Fruit fly (Drosophila melanogaster) whole organism, embryonic: ENCODE data around the gene CG12016.

Experiments
- Atf-2 ChIP-seq: fragments of 200-800 bp; sonication (Bioruptor generic); optimal IDR thresholded peaks from 2 replicates; lab custom pipeline; 2016; ENCODE audit warnings: missing biosample characterization, missing genetic modification characterization
- Awh ChIP-seq: fragments of 200-800 bp; sonication (Bioruptor generic); IDR thresholded peaks from 2 replicates; pipeline ENCODE4, ENCODE4 v1.3.6; 2022; ENCODE audit warnings: missing biosample characterization, missing genetic modification characterization
- B-H1 ChIP-seq: fragments of 200-800 bp; sonication (Bioruptor generic); IDR thresholded peaks from 3 replicates; pipeline ENCODE4 v1.3.6; 2022; ENCODE audit warnings: missing biosample characterization, missing genetic modification characterization
- CG10654 ChIP-seq: fragments of 200-800 bp; sonication (Bioruptor generic); optimal IDR thresholded peaks from 2 replicates; lab custom pipeline; 2016; ENCODE audit warnings: missing biosample characterization, missing genetic modification characterization
- CG12104 ChIP-seq: fragments of 200-800 bp; sonication (Bioruptor generic); optimal IDR thresholded peaks from 3 replicates; lab custom pipeline; 2016; ENCODE audit warnings: missing biosample characterization, missing genetic modification characterization
- CG13775 ChIP-seq: fragments of 200-800 bp; sonication (Bioruptor generic); optimal IDR thresholded peaks from 3 replicates; lab custom pipeline; 2017; ENCODE audit warnings: missing biosample characterization, mild to moderate bottlenecking, missing genetic modification characterization
- CG13894 ChIP-seq: fragments of 200-800 bp; sonication (Bioruptor generic); optimal IDR thresholded peaks from 3 replicates; lab custom pipeline; 2018; ENCODE audit warnings: missing biosample characterization, mild to moderate bottlenecking, missing genetic modification characterization, moderate library complexity
- CG14014 ChIP-seq: fragments of 200-800 bp; sonication (Bioruptor generic); IDR thresholded peaks from 2 replicates; pipeline ENCODE4 v1.3.6; 2022; ENCODE audit warnings: missing biosample characterization, missing genetic modification characterization
- CG15011 ChIP-seq: fragments of 200-800 bp; sonication (Bioruptor generic); optimal IDR thresholded peaks from 3 replicates; lab custom pipeline; 2018; ENCODE audit warnings: missing biosample characterization, mild to moderate bottlenecking, missing genetic modification characterization
- CG17361 ChIP-seq: fragments of 200-800 bp; sonication (Bioruptor generic); IDR thresholded peaks from 3 replicates; pipeline ENCODE4 v1.3.6; 2022; ENCODE audit warnings: missing biosample characterization, missing genetic modification characterization
- CG17568 ChIP-seq: fragments of 200-800 bp; sonication (Bioruptor generic); optimal IDR thresholded peaks from 2 replicates; lab custom pipeline; 2018; ENCODE audit warnings: missing biosample characterization, mild to moderate bottlenecking, missing genetic modification characterization, moderate library complexity
- CG17912 ChIP-seq: fragments of 200-800 bp; sonication (Bioruptor generic); optimal IDR thresholded peaks from 2 replicates; lab custom pipeline; 2018; ENCODE audit warnings: missing biosample characterization, mild to moderate bottlenecking, missing genetic modification characterization
- CG2202 ChIP-seq: fragments of 200-800 bp; sonication (Bioruptor generic); optimal IDR thresholded peaks from 2 replicates; lab custom pipeline; 2018; ENCODE audit warnings: missing biosample characterization, mild to moderate bottlenecking, missing genetic modification characterization
- CG2875 ChIP-seq: fragments of 200-800 bp; sonication (Bioruptor generic); optimal IDR thresholded peaks from 2 replicates; lab custom pipeline; 2017; ENCODE audit warnings: missing biosample characterization, mild to moderate bottlenecking, missing genetic modification characterization, missing genetic modification reagents
- CG31388 ChIP-seq: fragments of 200-800 bp; sonication (Bioruptor generic); optimal IDR thresholded peaks from 2 replicates; lab custom pipeline; 2016; ENCODE audit warnings: missing biosample characterization, missing genetic modification characterization
- CG31441 ChIP-seq: fragments of 200-800 bp; sonication (Bioruptor generic); IDR thresholded peaks from 2 replicates; pipeline ENCODE4 v1.3.6; 2022; ENCODE audit warnings: missing biosample characterization, missing genetic modification characterization
- CG33213 ChIP-seq: fragments of 200-800 bp; sonication (Bioruptor generic); optimal IDR thresholded peaks from 3 replicates; lab custom pipeline; 2016; ENCODE audit warnings: missing biosample characterization, missing genetic modification characterization
- CG3995 ChIP-seq: fragments of 200-800 bp; sonication (Bioruptor generic); optimal IDR thresholded peaks from 3 replicates; lab custom pipeline; 2016; ENCODE audit warnings: missing biosample characterization, missing genetic modification characterization
- CG4360 ChIP-seq: fragments of 200-800 bp; sonication (Bioruptor generic); IDR thresholded peaks from 2 replicates; pipeline ENCODE4 v1.3.6; 2022; ENCODE audit warnings: missing biosample characterization, missing genetic modification characterization
- CG4707 ChIP-seq: fragments of 200-800 bp; sonication (Bioruptor generic); optimal IDR thresholded peaks from 2 replicates; lab custom pipeline; 2018; ENCODE audit warnings: missing biosample characterization, mild to moderate bottlenecking, missing genetic modification characterization, moderate library complexity
- CG8359 ChIP-seq: fragments of 200-800 bp; sonication (Bioruptor generic); optimal IDR thresholded peaks from 2 replicates; lab custom pipeline; 2017; ENCODE audit warnings: missing biosample characterization, mild to moderate bottlenecking, missing genetic modification characterization, borderline replicate concordance
- CTCF ChIP-seq: fragments of 200-800 bp; sonication (Bioruptor generic); optimal IDR thresholded peaks from 2 replicates; lab custom pipeline; 2017; ENCODE audit warnings: missing biosample characterization, mild to moderate bottlenecking, missing genetic modification characterization, moderate library complexity
- Chrac-16 ChIP-seq: fragments of 200-800 bp; sonication (Bioruptor generic); optimal IDR thresholded peaks from 3 replicates; lab custom pipeline; 2016; ENCODE audit warnings: missing biosample characterization, missing genetic modification characterization
- D19B ChIP-seq: fragments of 200-800 bp; sonication (Bioruptor generic); optimal IDR thresholded peaks from 2 replicates; lab custom pipeline; 2017; ENCODE audit warnings: missing biosample characterization, mild to moderate bottlenecking, missing genetic modification characterization
- Dek ChIP-seq: fragments of 200-800 bp; sonication (Bioruptor generic); optimal IDR thresholded peaks from 3 replicates; lab custom pipeline; 2019; ENCODE audit warnings: missing biosample characterization, mild to moderate bottlenecking, missing genetic modification characterization, moderate library complexity
- Dfd ChIP-seq, 2 experiments: fragments of >200 bp; optimal IDR thresholded peaks; 2 replicates each; lab custom pipeline; 2017; ENCODE audit warnings: missing biosample characterization in 2 of 2, missing genetic modification characterization in 2 of 2
- Fer2 ChIP-seq: fragments of 200-800 bp; sonication (Bioruptor generic); optimal IDR thresholded peaks from 2 replicates; lab custom pipeline; 2018; ENCODE audit warnings: missing biosample characterization, mild to moderate bottlenecking, missing genetic modification characterization, moderate library complexity
- H2.0 ChIP-seq: fragments of 200-800 bp; sonication (Bioruptor generic); IDR thresholded peaks from 2 replicates; pipeline ENCODE4 v1.3.6; 2022; ENCODE audit warnings: missing biosample characterization, missing genetic modification characterization
- Hr39 ChIP-seq: fragments of >200 bp; optimal IDR thresholded peaks from 2 replicates; lab custom pipeline; 2017
- Mad ChIP-seq: fragments of 200-800 bp; sonication (Bioruptor generic); optimal IDR thresholded peaks from 2 replicates; lab custom pipeline; 2016; ENCODE audit warnings: missing biosample characterization, missing genetic modification characterization
- Sin3A ChIP-seq: fragments of >200 bp; optimal IDR thresholded peaks from 2 replicates; lab custom pipeline; 2018
- Sox100B ChIP-seq: fragments of 200-800 bp; sonication (Bioruptor generic); optimal IDR thresholded peaks from 3 replicates; lab custom pipeline; 2018; ENCODE audit warnings: missing biosample characterization, mild to moderate bottlenecking, missing genetic modification characterization
- Trl ChIP-seq, 3 experiments: fragments of >200 bp in 2 of 3; fragments of 200-800 bp in 1 of 3; sonication (Bioruptor generic) in 1 of 3; optimal IDR thresholded peaks; 2 replicates in 1 of 3; 3 replicates in 2 of 3; lab custom pipeline; 2016 to 2017; ENCODE audit warnings: missing biosample characterization in 1 of 3, missing genetic modification characterization in 1 of 3
- ato ChIP-seq: fragments of 200-800 bp; sonication (Bioruptor generic); IDR thresholded peaks from 2 replicates; pipeline ENCODE4 v1.3.6; 2022; ENCODE audit warnings: missing biosample characterization, missing genetic modification characterization; ENCODE audit not compliant: partially characterized antibody
- crc ChIP-seq: fragments of 200-800 bp; sonication (Bioruptor generic); optimal IDR thresholded peaks from 2 replicates; lab custom pipeline; 2016; ENCODE audit warnings: missing biosample characterization, missing genetic modification characterization
- dmrt99B ChIP-seq: fragments of 200-800 bp; sonication (Bioruptor generic); optimal IDR thresholded peaks from 2 replicates; lab custom pipeline; 2018; ENCODE audit warnings: missing biosample characterization, mild to moderate bottlenecking, missing genetic modification characterization, moderate library complexity
- emc ChIP-seq: fragments of 200-800 bp; sonication (Bioruptor generic); optimal IDR thresholded peaks from 2 replicates; lab custom pipeline; 2016; ENCODE audit warnings: missing biosample characterization, missing genetic modification characterization
- exex ChIP-seq: fragments of 200-800 bp; sonication (Bioruptor generic); optimal IDR thresholded peaks from 4 replicates; lab custom pipeline; 2018; ENCODE audit warnings: missing biosample characterization, mild to moderate bottlenecking, missing genetic modification characterization, moderate library complexity
- ind ChIP-seq: fragments of 200-800 bp; sonication (Bioruptor generic); optimal IDR thresholded peaks from 3 replicates; lab custom pipeline; 2016; ENCODE audit warnings: missing biosample characterization, missing genetic modification characterization
- inv ChIP-seq: fragments of 200-800 bp; sonication (Bioruptor generic); IDR thresholded peaks from 2 replicates; pipeline ENCODE4 v1.3.6; 2022; ENCODE audit warnings: missing biosample characterization, missing genetic modification characterization; ENCODE audit not compliant: partially characterized antibody
- jigr1 ChIP-seq: fragments of 200-800 bp; sonication (Bioruptor generic); IDR thresholded peaks from 3 replicates; pipeline ENCODE4 v1.3.6; 2022; ENCODE audit warnings: missing biosample characterization, missing genetic modification characterization
- jumu ChIP-seq: fragments of 200-800 bp; sonication (Bioruptor generic); optimal IDR thresholded peaks from 3 replicates; lab custom pipeline; 2016; ENCODE audit warnings: missing biosample characterization, missing genetic modification characterization
- lab ChIP-seq: fragments of 200-800 bp; sonication (Bioruptor generic); optimal IDR thresholded peaks from 3 replicates; lab custom pipeline; 2017; ENCODE audit warnings: missing biosample characterization, missing genetic modification characterization, mild to moderate bottlenecking, moderate library complexity, missing genetic modification reagents
- otp ChIP-seq: fragments of 200-800 bp; sonication (Bioruptor generic); IDR thresholded peaks from 3 replicates; pipeline ENCODE4, ENCODE4 v1.3.6; 2022; ENCODE audit warnings: missing biosample characterization, missing genetic modification characterization
- pb ChIP-seq: fragments of 200-800 bp; sonication (Bioruptor generic); optimal IDR thresholded peaks from 3 replicates; lab custom pipeline; 2016; ENCODE audit warnings: missing biosample characterization, missing genetic modification characterization
- rib ChIP-seq: fragments of 200-800 bp; sonication (Bioruptor generic); IDR thresholded peaks from 2 replicates; pipeline ENCODE4 v1.3.6; 2022; ENCODE audit warnings: missing biosample characterization, missing genetic modification characterization
- sens-2 ChIP-seq: fragments of 200-800 bp; sonication (Bioruptor generic); IDR thresholded peaks from 2 replicates; pipeline ENCODE4 v1.3.6; 2022; ENCODE audit warnings: missing biosample characterization, missing genetic modification characterization
- sna ChIP-seq: fragments of 200-800 bp; sonication (Bioruptor generic); IDR thresholded peaks from 2 replicates; pipeline ENCODE4 v1.3.6; 2022; ENCODE audit warnings: missing biosample characterization, missing genetic modification characterization; ENCODE audit not compliant: partially characterized antibody
- sob ChIP-seq: fragments of 200-800 bp; sonication (Bioruptor generic); IDR thresholded peaks from 2 replicates; pipeline ENCODE4 v1.3.6; 2022; ENCODE audit warnings: missing biosample characterization, missing genetic modification characterization
- ssp ChIP-seq: fragments of 200-800 bp; sonication (Bioruptor generic); IDR thresholded peaks from 2 replicates; pipeline ENCODE4 v1.3.6; 2022; ENCODE audit warnings: missing biosample characterization, missing genetic modification characterization
- tap ChIP-seq: fragments of 200-800 bp; optimal IDR thresholded peaks from 3 replicates; lab custom pipeline; 2019; ENCODE audit warnings: missing biosample characterization, mild to moderate bottlenecking, missing genetic modification characterization, moderate library complexity
- wdn ChIP-seq: fragments of 200-800 bp; sonication (Bioruptor generic); IDR thresholded peaks from 2 replicates; pipeline ENCODE4 v1.3.6; 2022; ENCODE audit warnings: missing biosample characterization, missing genetic modification characterization

The CG12016 gene

dm6 chr3L:3303087-3303526 lies 16.2 kb upstream of the CG12016 start, which contains the start of gene CG14968 (continued):
- TF ChIP-seq CG17912 (GFP tag; lab: Kevin White, UChicago): peak; percentile 76
- TF ChIP-seq CG31441 (GFP tag; lab: Robert Waterston, UW): peak; percentile 93
- peak; percentile 57 for TF ChIP-seq Atf-2
- no peak for TF ChIP-seq inv (GFP tag; lab: Robert Waterston, UW)
- peak; percentile 96 for TF ChIP-seq H2.0 (GFP tag; lab: Robert Waterston, UW)
- peak; percentile 85 for TF ChIP-seq jigr1 (GFP tag; lab: Robert Waterston, UW)
- TF ChIP-seq Sox100B: peak; percentile 86
- TF ChIP-seq Mad (GFP tag; lab: Kevin White, UChicago): peak; percentile 79
- TF ChIP-seq tap (tag; lab: Kevin White, UChicago): peak; percentile 91
- TF ChIP-seq CG14014: peak; percentile 97
- TF ChIP-seq Hr39 (lab: Kevin White, UChicago): no peak
- TF ChIP-seq CG17361 (GFP tag; lab: Robert Waterston, UW): peak; percentile 92
- TF ChIP-seq CG33213 (GFP tag; lab: Kevin White, UChicago): peak; percentile 69
- TF ChIP-seq Dfd (GFP tag; optimal IDR thresholded peaks at IDR 0.05; lab: Kevin White, UChicago): no peak
- TF ChIP-seq Sin3A (lab: Kevin White, UChicago): no peak
- peak; percentile 94 for TF ChIP-seq ind
- TF ChIP-seq CG13775: peak; percentile 88
- TF ChIP-seq pb (GFP tag; lab: Kevin White, UChicago): peak; percentile 37
- peak; percentile 90 for TF ChIP-seq CG17568
- TF ChIP-seq exex (tag; lab: Kevin White, UChicago): peak; percentile 73
- peak; percentile 73 for TF ChIP-seq CG2202
- TF ChIP-seq CG10654 (GFP tag; lab: Kevin White, UChicago): peak; percentile 92
- no peak for TF ChIP-seq Trl (optimal IDR thresholded peaks at IDR 0.05; lab: Kevin White, UChicago)
- TF ChIP-seq Trl (GFP tag; optimal IDR thresholded peaks at IDR 0.05; lab: Kevin White, UChicago): peak; percentile 65
- TF ChIP-seq crc (GFP tag; lab: Kevin White, UChicago): peak; percentile 52
- TF ChIP-seq CTCF (GFP tag; lab: Kevin White, UChicago): peak; percentile 60
- TF ChIP-seq B-H1 (GFP tag; lab: Robert Waterston, UW): peak; percentile 90
- TF ChIP-seq Awh: peak; percentile 96
- TF ChIP-seq CG31388 (GFP tag; lab: Kevin White, UChicago): peak; percentile 80
- TF ChIP-seq CG4707 (GFP tag; lab: Kevin White, UChicago): peak; percentile 74
- peak; percentile 71 for TF ChIP-seq CG8359
- TF ChIP-seq CG3995 (GFP tag; lab: Kevin White, UChicago): peak; percentile 52
- peak; percentile 93 for TF ChIP-seq otp (GFP tag; lab: Robert Waterston, UW)
- peak; percentile 94 for TF ChIP-seq sens-2 (GFP tag; lab: Robert Waterston, UW)
- TF ChIP-seq ssp: peak; percentile 85
- peak; percentile 98 for TF ChIP-seq sob (GFP tag; lab: Robert Waterston, UW)
- peak; percentile 91 for TF ChIP-seq Chrac-16 (GFP tag; lab: Kevin White, UChicago)
- TF ChIP-seq jumu (GFP tag; lab: Kevin White, UChicago): peak; percentile 66
- TF ChIP-seq CG15011: peak; percentile 88
- peak; percentile 88 for TF ChIP-seq D19B (GFP tag; lab: Kevin White, UChicago)
- TF ChIP-seq CG4360 (GFP tag; lab: Robert Waterston, UW): peak; percentile 67
- TF ChIP-seq wdn: peak; percentile 92
- TF ChIP-seq CG13894 (tag; lab: Kevin White, UChicago): peak; percentile 94
- TF ChIP-seq Fer2: peak; percentile 89
- peak; percentile 94 for TF ChIP-seq rib (GFP tag; lab: Robert Waterston, UW)
- TF ChIP-seq CG12104 (GFP tag; lab: Kevin White, UChicago): peak; percentile 95
- no peak for TF ChIP-seq ato (GFP tag; lab: Robert Waterston, UW)
- TF ChIP-seq CG2875 (GFP tag; lab: Kevin White, UChicago): peak; percentile 72
- TF ChIP-seq emc (GFP tag; lab: Kevin White, UChicago): peak; percentile 67
- TF ChIP-seq Dek (tag; lab: Kevin White, UChicago): peak; percentile 93
- peak; percentile 93 for TF ChIP-seq dmrt99B (tag; lab: Kevin White, UChicago)
- peak; percentile 98 for TF ChIP-seq lab (GFP tag; lab: Kevin White, UChicago)
- no peak for TF ChIP-seq sna
